Worm (Caenorhabditis elegans) whole organism, L1 larva: ENCODE measurements around the gene T20D3.14.

Experiments
- C04F5.9 ChIP-seq: sonication (generic microtip); optimal IDR thresholded peaks from 2 replicates; lab custom pipeline; 2016; ENCODE audit warnings: missing genetic modification characterization, missing compliant biosample characterization
- C16A3.4 ChIP-seq: fragments of 150-350 bp; optimal IDR thresholded peaks from 2 replicates; lab custom pipeline; 2014; ENCODE audit warnings: missing biosample characterization, missing genetic modification characterization
- C34B4.2 ChIP-seq: sonication (generic microtip); optimal IDR thresholded peaks from 2 replicates; lab custom pipeline; 2017; ENCODE audit warnings: mild to moderate bottlenecking, missing genetic modification characterization, missing compliant biosample characterization
- aha-1 ChIP-seq: fragments of 150-350 bp; optimal IDR thresholded peaks from 2 replicates; lab custom pipeline; 2014; ENCODE audit warnings: missing biosample characterization, missing genetic modification characterization
- aly-2 ChIP-seq: fragments of 150-350 bp; optimal IDR thresholded peaks from 2 replicates; lab custom pipeline; 2014; ENCODE audit warnings: missing biosample characterization, missing genetic modification characterization
- ces-1 ChIP-seq: fragments of 150-350 bp; optimal IDR thresholded peaks from 2 replicates; lab custom pipeline; 2014; ENCODE audit warnings: missing biosample characterization, missing genetic modification reagents, missing genetic modification characterization
- dpl-1 ChIP-seq, 3 experiments: fragments of 150-350 bp in 2 of 3; sonication (generic microtip) in 1 of 3; optimal IDR thresholded peaks; 2 replicates each; lab custom pipeline; 2014 to 2017; ENCODE audit warnings: missing biosample characterization in 3 of 3, missing genetic modification characterization in 3 of 3, missing genetic modification reagents in 3 of 3
- dsc-1 ChIP-seq: sonication (generic microtip); optimal IDR thresholded peaks from 2 replicates; lab custom pipeline; 2016; ENCODE audit warnings: mild to moderate bottlenecking, missing genetic modification characterization, missing compliant biosample characterization
- efl-1 ChIP-seq, 4 experiments: fragments of 150-350 bp; optimal IDR thresholded peaks in 3 of 4; peaks in 1 of 4; 1 replicate in 1 of 4; 2 replicates in 3 of 4; lab custom pipeline; 2014; ENCODE audit warnings: missing biosample characterization in 2 of 4, missing genetic modification characterization in 2 of 4, missing genetic modification reagents in 2 of 4
- elt-2 ChIP-seq: sonication (generic microtip); optimal IDR thresholded peaks from 2 replicates; lab custom pipeline; 2016; ENCODE audit warnings: missing genetic modification characterization, mild to moderate bottlenecking, inconsistent platforms, missing compliant biosample characterization, missing genetic modification reagents
- ets-5 ChIP-seq: fragments of 200-800 bp; sonication (Bioruptor generic); IDR thresholded peaks from 2 replicates; pipeline ENCODE4 v1.3.6; 2022; ENCODE audit warnings: missing genetic modification characterization, missing compliant biosample characterization
- fkh-10 ChIP-seq: sonication (generic microtip); optimal IDR thresholded peaks from 2 replicates; lab custom pipeline; 2017; ENCODE audit warnings: missing biosample characterization, missing genetic modification reagents, missing genetic modification characterization
- irx-1 ChIP-seq: sonication (generic microtip); optimal IDR thresholded peaks from 2 replicates; lab custom pipeline; 2016; ENCODE audit warnings: missing genetic modification characterization, missing compliant biosample characterization
- isw-1 ChIP-seq: fragments of 200-800 bp; sonication (Bioruptor generic); IDR thresholded peaks from 2 replicates; pipeline ENCODE4 v1.3.6; 2022; ENCODE audit warnings: missing genetic modification characterization, missing compliant biosample characterization
- lin-13 ChIP-seq: fragments of 150-350 bp; optimal IDR thresholded peaks from 2 replicates; lab custom pipeline; 2014; ENCODE audit warnings: missing biosample characterization, missing genetic modification reagents, missing genetic modification characterization
- lin-14 ChIP-seq: fragments of 200-800 bp; sonication (Bioruptor generic); optimal IDR thresholded peaks from 2 replicates; lab custom pipeline; 2018; ENCODE audit warnings: mild to moderate bottlenecking, missing genetic modification characterization, moderate library complexity, missing compliant biosample characterization
- lin-35 ChIP-seq, 2 experiments: fragments of 150-350 bp; optimal IDR thresholded peaks; 2 replicates each; lab custom pipeline; 2014; ENCODE audit warnings: missing biosample characterization in 2 of 2, missing genetic modification characterization in 2 of 2, missing genetic modification reagents in 2 of 2
- lin-39 ChIP-seq: fragments of 150-350 bp; optimal IDR thresholded peaks from 2 replicates; lab custom pipeline; 2014; ENCODE audit warnings: missing biosample characterization, missing genetic modification reagents, missing genetic modification characterization
- lir-3 ChIP-seq: sonication (generic microtip); optimal IDR thresholded peaks from 2 replicates; lab custom pipeline; 2016; ENCODE audit warnings: mild to moderate bottlenecking, missing genetic modification characterization, moderate library complexity, missing compliant biosample characterization; ENCODE audit not compliant: poor library complexity
- mdl-1 ChIP-seq, 2 experiments: fragments of 150-350 bp; optimal IDR thresholded peaks; 2 replicates each; lab custom pipeline; 2014 to 2017; ENCODE audit warnings: missing biosample characterization in 2 of 2, missing genetic modification characterization in 2 of 2, inconsistent platforms in 1 of 2
- nhr-12 ChIP-seq: sonication (generic microtip); optimal IDR thresholded peaks from 2 replicates; lab custom pipeline; 2017; ENCODE audit warnings: missing biosample characterization, missing genetic modification characterization
- nhr-19 ChIP-seq: fragments of 200-800 bp; sonication (Bioruptor generic); conservative IDR thresholded peaks from 2 replicates; pipeline ENCODE4 v1.3.6; 2022; ENCODE audit warnings: missing genetic modification characterization, missing compliant biosample characterization
- nhr-20 ChIP-seq: sonication (generic microtip); optimal IDR thresholded peaks from 2 replicates; lab custom pipeline; 2016; ENCODE audit warnings: mild to moderate bottlenecking, missing genetic modification characterization, missing compliant biosample characterization
- nhr-237 ChIP-seq: fragments of 150-350 bp; optimal IDR thresholded peaks from 2 replicates; lab custom pipeline; 2014; ENCODE audit warnings: missing biosample characterization, missing genetic modification characterization
- nhr-28 ChIP-seq: fragments of 150-350 bp; optimal IDR thresholded peaks from 2 replicates; lab custom pipeline; 2014; ENCODE audit warnings: missing biosample characterization, missing genetic modification characterization
- nhr-47 ChIP-seq: sonication (generic microtip); optimal IDR thresholded peaks from 2 replicates; lab custom pipeline; 2016; ENCODE audit warnings: mild to moderate bottlenecking, missing genetic modification characterization, moderate library complexity, missing compliant biosample characterization
- nhr-76 ChIP-seq: sonication (generic microtip); optimal IDR thresholded peaks from 2 replicates; lab custom pipeline; 2017; ENCODE audit warnings: missing biosample characterization, missing genetic modification characterization
- nhr-84 ChIP-seq: sonication (generic microtip); optimal IDR thresholded peaks from 2 replicates; lab custom pipeline; 2017; ENCODE audit warnings: missing biosample characterization, missing genetic modification characterization
- nhr-90 ChIP-seq: sonication (generic microtip); optimal IDR thresholded peaks from 2 replicates; lab custom pipeline; 2016; ENCODE audit warnings: mild to moderate bottlenecking, missing genetic modification characterization, missing compliant biosample characterization; ENCODE audit not compliant: poor library complexity
- pqm-1 ChIP-seq: sonication (generic microtip); optimal IDR thresholded peaks from 3 replicates; lab custom pipeline; 2017; ENCODE audit warnings: missing biosample characterization, missing genetic modification characterization
- snu-23 ChIP-seq: sonication (generic microtip); optimal IDR thresholded peaks from 2 replicates; lab custom pipeline; 2016; ENCODE audit warnings: missing genetic modification characterization, missing compliant biosample characterization
- sox-4 ChIP-seq: sonication (generic microtip); optimal IDR thresholded peaks from 2 replicates; lab custom pipeline; 2016; ENCODE audit warnings: missing genetic modification characterization, missing compliant biosample characterization
- sup-37 ChIP-seq: fragments of 200-800 bp; sonication (Bioruptor generic); optimal IDR thresholded peaks from 2 replicates; lab custom pipeline; 2018; ENCODE audit warnings: mild to moderate bottlenecking, missing genetic modification characterization, missing compliant biosample characterization
- unc-130 ChIP-seq: fragments of 150-350 bp; optimal IDR thresholded peaks from 2 replicates; lab custom pipeline; 2017; ENCODE audit warnings: missing biosample characterization, missing genetic modification characterization, inconsistent platforms
- unc-30 ChIP-seq: sonication (generic microtip); optimal IDR thresholded peaks from 2 replicates; lab custom pipeline; 2017; ENCODE audit warnings: missing biosample characterization, missing genetic modification characterization
- unc-86 ChIP-seq: sonication (generic microtip); optimal IDR thresholded peaks from 2 replicates; lab custom pipeline; 2016; ENCODE audit warnings: missing genetic modification characterization, missing compliant biosample characterization
- unc-98 ChIP-seq: fragments of 200-800 bp; sonication (Bioruptor generic); IDR thresholded peaks from 2 replicates; pipeline ENCODE4 v1.3.6; 2022; ENCODE audit warnings: missing genetic modification characterization, missing compliant biosample characterization
- vab-15 ChIP-seq: sonication (generic microtip); optimal IDR thresholded peaks from 2 replicates; lab custom pipeline; 2017; ENCODE audit warnings: missing genotype, mild to moderate bottlenecking, missing genetic modification characterization, missing compliant biosample characterization
- zip-4 ChIP-seq: fragments of 200-800 bp; sonication (Bioruptor generic); optimal IDR thresholded peaks from 2 replicates; lab custom pipeline; 2018; ENCODE audit warnings: mild to moderate bottlenecking, missing genetic modification characterization, moderate library complexity, missing compliant biosample characterization

T20D3.14 gene

ce11 chrIV:9310935-9311566 lies 24.7 kb downstream of the T20D3.14 start:
- TF ChIP-seq efl-1 (optimal IDR thresholded peaks at IDR 0.05; lab: Kevin White, UChicago) (no peak), efl-1 (GFP tag; optimal IDR thresholded peaks at IDR 0.05 in 1 of 2; lab: Kevin White, UChicago) (peak in 1 of 2 experiments; percentile 75), nhr-20 (peak; percentile 7), mdl-1 (tag; optimal IDR thresholded peaks at IDR 0.05; lab: Kevin White, UChicago) (no peak), nhr-19 (no peak), isw-1 (GFP tag; lab: Robert Waterston, UW) (no peak), elt-2 (tag; lab: Kevin White, UChicago) (peak; percentile 90), nhr-76 (no peak), vab-15 (no peak), irx-1 (tag; lab: Kevin White, UChicago) (no peak), nhr-237 (no peak), lir-3 (tag; lab: Kevin White, UChicago) (no peak), nhr-28 (no peak), unc-98 (GFP tag; lab: Robert Waterston, UW) (no peak), fkh-10 (GFP tag; lab: Kevin White, UChicago) (no peak), dsc-1 (tag; lab: Kevin White, UChicago) (no peak)
- TF ChIP-seq, all 84 proteins: peak for 3

- TF ChIP-seq C34B4.2 (no peak), nhr-90 (tag; lab: Kevin White, UChicago) (no peak), zip-4 (GFP tag; lab: Kevin White, UChicago) (no peak), lin-14 (GFP tag; lab: Kevin White, UChicago) (no peak), nhr-76 (no peak), unc-30 (tag; lab: Kevin White, UChicago) (no peak), lin-35 (GFP tag; optimal IDR thresholded peaks at IDR 0.05; lab: Kevin White, UChicago) (no peak), sup-37 (no peak), unc-130 (tag; lab: Kevin White, UChicago) (no peak)
Observed at ce11 chrIV:9308975-9309374, 26.7 kb downstream of the T20D3.14 start, which contains the start of gene F49C12.6. Gene F49C12.6 (minus strand): TSS chrIV:9309075.

- TF ChIP-seq zip-4 (GFP tag; lab: Kevin White, UChicago) = no peak
Observed at ce11 chrIV:9304617-9305016, 31.1 kb downstream of the T20D3.14 start, which contains the start of gene F49C12.5. Gene F49C12.5 (plus strand): TSS chrIV:9304917.

ce11 chrIV:9303994-9304393 lies 31.7 kb downstream of the T20D3.14 start, which contains the start of gene F49C12.4:
Gene F49C12.4 (minus strand): TSS chrIV:9304094.
- TF ChIP-seq snu-23 (GFP tag; lab: Kevin White, UChicago) = no peak
- TF ChIP-seq lin-13 = no peak
- no peak for TF ChIP-seq aly-2 (tag; lab: Kevin White, UChicago)

ce11 chrIV:9300127-9300526 lies 35.6 kb downstream of the T20D3.14 start, which contains the start of gene F49C12.3:
Gene F49C12.3 (plus strand): TSS chrIV:9300427.
- no peak for TF ChIP-seq unc-130 (tag; lab: Kevin White, UChicago)

- TF ChIP-seq lin-39 (tag; lab: Kevin White, UChicago) (no peak), ets-5 (GFP tag; lab: Robert Waterston, UW) (no peak), nhr-84 (no peak), lin-35 (GFP tag; optimal IDR thresholded peaks at IDR 0.05; lab: Kevin White, UChicago) (no peak), elt-2 (tag; lab: Kevin White, UChicago) (no peak), nhr-76 (no peak), C16A3.4 (no peak), dpl-1 (GFP tag; optimal IDR thresholded peaks at IDR 0.05; lab: Kevin White, UChicago) (no peak), nhr-47 (tag; lab: Kevin White, UChicago) (no peak), nhr-12 (tag; lab: Kevin White, UChicago) (no peak), unc-86 (tag; lab: Kevin White, UChicago) (no peak), C04F5.9 (no peak), fkh-10 (GFP tag; lab: Kevin White, UChicago) (no peak), sox-4 (tag; lab: Kevin White, UChicago) (no peak), snu-23 (GFP tag; lab: Kevin White, UChicago) (no peak), ces-1 (GFP tag; lab: Kevin White, UChicago) (no peak), aha-1 (no peak), nhr-20 (no peak), pqm-1 (tag; lab: Kevin White, UChicago) (no peak)
Observed at ce11 chrIV:9299145-9299544, 36.6 kb downstream of the T20D3.14 start, which contains the start of gene F49C12.2. Gene F49C12.2 (minus strand): TSS chrIV:9299245.
